Worm (Caenorhabditis elegans): ENCODE data around the gene F08F3.10.

DNA sequence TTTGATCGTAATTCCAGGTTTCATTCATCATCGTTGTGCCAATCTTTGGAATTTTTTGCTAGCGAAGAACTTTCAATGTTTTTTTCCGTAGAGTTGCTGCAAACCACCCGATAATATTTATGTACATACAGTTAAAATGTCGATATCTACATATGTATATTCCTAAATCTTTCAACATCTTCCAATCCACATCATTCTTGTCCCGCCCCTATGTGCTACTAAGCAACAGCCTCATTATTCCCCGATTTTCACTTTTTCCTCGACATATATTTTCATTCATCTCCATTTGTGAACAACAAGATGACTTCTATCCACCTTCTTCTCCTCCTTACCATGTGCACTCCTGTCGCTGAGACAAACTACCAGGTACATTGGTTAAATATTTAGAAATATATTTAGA lies 41.0 kb upstream of the F08F3.10 start, which contains the start of gene C35A11.3:
- no peak for TF ChIP-seq nhr-28 (tag; optimal IDR thresholded peaks at IDR 0.05)
- no peak for TF ChIP-seq lin-39 (tag; optimal IDR thresholded peaks at IDR 0.05)
- no peak for TF ChIP-seq snpc-4 (tag; optimal IDR thresholded peaks at IDR 0.05)
- no peak for TF ChIP-seq elt-3 (tag; optimal IDR thresholded peaks at IDR 0.05)
- no peak for TF ChIP-seq pha-4 (tag; optimal IDR thresholded peaks at IDR 0.05)
- no peak for TF ChIP-seq nfya-1 (tag; optimal IDR thresholded peaks at IDR 0.05; ENCODE audit: insufficient read depth)
- TF ChIP-seq unc-39 (tag; optimal IDR thresholded peaks at IDR 0.05), result no peak
- TF ChIP-seq nhr-237 (tag; optimal IDR thresholded peaks at IDR 0.05), result no peak
- TF ChIP-seq mdl-1 (tag; optimal IDR thresholded peaks at IDR 0.05), result no peak
- no peak for TF ChIP-seq unc-62 (GFP tag; optimal IDR thresholded peaks at IDR 0.05)
- TF ChIP-seq elt-1 (tag; optimal IDR thresholded peaks at IDR 0.05), result no peak
- no peak for TF ChIP-seq fos-1 (tag; optimal IDR thresholded peaks at IDR 0.05)
